Fruit fly (Drosophila melanogaster) whole organism, prepupa: Measurements from ENCODE around the gene CG42716.

ENCODE experiments used
- Blimp-1 ChIP-seq: fragments of 200-800 bp; sonication (Bioruptor generic); optimal IDR thresholded peaks from 3 replicates; lab custom pipeline; 2017; ENCODE audit warnings: missing biosample characterization, missing genetic modification characterization, mild to moderate bottlenecking, moderate library complexity, missing genetic modification reagents
- CG10631 ChIP-seq: fragments of 200-800 bp; sonication (Bioruptor generic); optimal IDR thresholded peaks from 2 replicates; lab custom pipeline; 2016; ENCODE audit warnings: missing biosample characterization, missing genetic modification characterization
- CG10669 ChIP-seq: fragments of 200-800 bp; sonication (Bioruptor generic); optimal IDR thresholded peaks from 3 replicates; lab custom pipeline; 2018; ENCODE audit warnings: missing biosample characterization, mild to moderate bottlenecking, missing genetic modification characterization, moderate library complexity
- CG11294 ChIP-seq: fragments of 200-800 bp; sonication (Bioruptor generic); IDR thresholded peaks from 2 replicates; pipeline ENCODE4 v1.3.6; 2022; ENCODE audit warnings: missing biosample characterization, missing genetic modification characterization
- CG15336 ChIP-seq: fragments of 200-800 bp; sonication (Bioruptor generic); IDR thresholded peaks from 2 replicates; pipeline ENCODE4 v1.3.6; 2022; ENCODE audit warnings: missing biosample characterization, missing genetic modification characterization
- CG1621 ChIP-seq: fragments of 200-800 bp; sonication (Bioruptor generic); optimal IDR thresholded peaks from 3 replicates; lab custom pipeline; 2018; ENCODE audit warnings: missing biosample characterization, mild to moderate bottlenecking, missing genetic modification characterization
- CG16779 ChIP-seq: fragments of 200-800 bp; sonication (Bioruptor generic); optimal IDR thresholded peaks from 3 replicates; lab custom pipeline; 2017; ENCODE audit warnings: missing biosample characterization, mild to moderate bottlenecking, missing genetic modification characterization
- CG3032 ChIP-seq: fragments of 200-800 bp; optimal IDR thresholded peaks from 2 replicates; lab custom pipeline; 2019; ENCODE audit warnings: missing biosample characterization, mild to moderate bottlenecking, missing genetic modification characterization, moderate library complexity
- CG32006 ChIP-seq: fragments of 200-800 bp; sonication (Bioruptor generic); optimal IDR thresholded peaks from 3 replicates; lab custom pipeline; 2017; ENCODE audit warnings: missing biosample characterization, mild to moderate bottlenecking, missing genetic modification characterization
- CG3919 ChIP-seq: fragments of 200-800 bp; sonication (Bioruptor generic); optimal IDR thresholded peaks from 3 replicates; lab custom pipeline; 2016; ENCODE audit warnings: missing biosample characterization, missing genetic modification characterization
- CG6792 ChIP-seq: fragments of 200-800 bp; sonication (Bioruptor generic); optimal IDR thresholded peaks from 3 replicates; lab custom pipeline; 2016; ENCODE audit warnings: missing biosample characterization, missing genetic modification characterization
- CG6854 ChIP-seq: fragments of 200-800 bp; sonication (Bioruptor generic); optimal IDR thresholded peaks from 2 replicates; lab custom pipeline; 2017; ENCODE audit warnings: missing biosample characterization, mild to moderate bottlenecking, missing genetic modification characterization
- CG7368 ChIP-seq: fragments of 200-800 bp; sonication (Bioruptor generic); optimal IDR thresholded peaks from 3 replicates; lab custom pipeline; 2016; ENCODE audit warnings: missing biosample characterization, missing genetic modification characterization
- CG8319 ChIP-seq: fragments of 200-800 bp; sonication (Bioruptor generic); optimal IDR thresholded peaks from 3 replicates; lab custom pipeline; 2016; ENCODE audit warnings: missing biosample characterization, missing genetic modification characterization
- CG9139 ChIP-seq: fragments of 200-800 bp; sonication (Bioruptor generic); optimal IDR thresholded peaks from 3 replicates; lab custom pipeline; 2017; ENCODE audit warnings: missing biosample characterization, mild to moderate bottlenecking, missing genetic modification characterization
- Eip78C ChIP-seq: fragments of 200-800 bp; sonication (Bioruptor generic); peaks from one replicate; lab custom pipeline; 2016; ENCODE audit warnings: missing biosample characterization, missing genetic modification characterization
- Eip93F ChIP-seq: fragments of 200-800 bp; sonication (Bioruptor generic); optimal IDR thresholded peaks from 2 replicates; lab custom pipeline; 2016; ENCODE audit warnings: missing biosample characterization, mild to moderate bottlenecking, missing genetic modification characterization
- Ets21C ChIP-seq: fragments of 200-800 bp; sonication (Bioruptor generic); optimal IDR thresholded peaks from 3 replicates; lab custom pipeline; 2016; ENCODE audit warnings: missing biosample characterization, missing genetic modification characterization
- Hr38 ChIP-seq: sonication (Bioruptor generic); optimal IDR thresholded peaks from 2 replicates; lab custom pipeline; 2016; ENCODE audit warnings: missing biosample characterization, missing genetic modification characterization
- Hr39 ChIP-seq: fragments of 200-800 bp; sonication (Bioruptor generic); optimal IDR thresholded peaks from 2 replicates; lab custom pipeline; 2016; ENCODE audit warnings: missing biosample characterization, missing genetic modification characterization
- Hr4 ChIP-seq: fragments of 200-800 bp; sonication (Bioruptor generic); optimal IDR thresholded peaks from 3 replicates; lab custom pipeline; 2016; ENCODE audit warnings: missing biosample characterization, missing genetic modification characterization
- Lpt ChIP-seq: fragments of 200-800 bp; sonication (Bioruptor generic); optimal IDR thresholded peaks from 3 replicates; lab custom pipeline; 2016; ENCODE audit warnings: missing biosample characterization, missing genetic modification characterization
- Met ChIP-seq: fragments of 200-800 bp; sonication (Bioruptor generic); optimal IDR thresholded peaks from 3 replicates; lab custom pipeline; 2016; ENCODE audit warnings: missing biosample characterization, missing genetic modification characterization
- OdsH ChIP-seq: fragments of 200-800 bp; sonication (Bioruptor generic); optimal IDR thresholded peaks from 3 replicates; lab custom pipeline; 2016; ENCODE audit warnings: missing biosample characterization, missing genetic modification characterization
- Smox ChIP-seq: fragments of 200-800 bp; sonication (Bioruptor generic); optimal IDR thresholded peaks from 3 replicates; lab custom pipeline; 2016; ENCODE audit warnings: missing biosample characterization, missing genetic modification characterization
- Sox102F ChIP-seq: fragments of 200-800 bp; sonication (Bioruptor generic); optimal IDR thresholded peaks from 2 replicates; lab custom pipeline; 2016; ENCODE audit warnings: missing biosample characterization, mild to moderate bottlenecking, missing genetic modification characterization
- Sox14 ChIP-seq: fragments of 200-800 bp; sonication (Bioruptor generic); optimal IDR thresholded peaks from 3 replicates; lab custom pipeline; 2016; ENCODE audit warnings: missing biosample characterization, missing genetic modification characterization
- Sox15 ChIP-seq: fragments of 200-800 bp; sonication (Bioruptor generic); optimal IDR thresholded peaks from 3 replicates; lab custom pipeline; 2016; ENCODE audit warnings: missing biosample characterization, missing genetic modification characterization
- achi ChIP-seq: fragments of 200-800 bp; sonication (Bioruptor generic); optimal IDR thresholded peaks from 3 replicates; lab custom pipeline; 2016; ENCODE audit warnings: missing biosample characterization, missing genetic modification characterization
- acj6 ChIP-seq: fragments of 200-800 bp; sonication (Bioruptor generic); optimal IDR thresholded peaks from 3 replicates; lab custom pipeline; 2016; ENCODE audit warnings: missing biosample characterization, missing genetic modification characterization
- cyc ChIP-seq: fragments of 200-800 bp; sonication (Bioruptor generic); optimal IDR thresholded peaks from 3 replicates; lab custom pipeline; 2016; ENCODE audit warnings: missing biosample characterization, missing genetic modification characterization
- dsx ChIP-seq: fragments of 200-800 bp; optimal IDR thresholded peaks from 3 replicates; lab custom pipeline; 2019; ENCODE audit warnings: missing biosample characterization, mild to moderate bottlenecking, missing genetic modification characterization, moderate library complexity; ENCODE audit not compliant: poor library complexity, severe bottlenecking
- eg ChIP-seq: fragments of 200-800 bp; sonication (Bioruptor generic); IDR thresholded peaks from 3 replicates; pipeline ENCODE4 v1.3.6; 2022; ENCODE audit warnings: missing biosample characterization, missing genetic modification characterization
- esn ChIP-seq: fragments of 200-800 bp; sonication (Bioruptor generic); optimal IDR thresholded peaks from 2 replicates; lab custom pipeline; 2016; ENCODE audit warnings: missing biosample characterization, mild to moderate bottlenecking, missing genetic modification characterization, moderate library complexity
- fd59A ChIP-seq: fragments of 200-800 bp; sonication (Bioruptor generic); optimal IDR thresholded peaks from 2 replicates; lab custom pipeline; 2017; ENCODE audit warnings: missing biosample characterization, mild to moderate bottlenecking, missing genetic modification characterization, missing genetic modification reagents
- fkh ChIP-seq: fragments of 200-800 bp; sonication (Bioruptor generic); optimal IDR thresholded peaks from 3 replicates; lab custom pipeline; 2017; ENCODE audit warnings: missing biosample characterization, mild to moderate bottlenecking, missing genetic modification characterization, moderate library complexity
- lz ChIP-seq: fragments of 200-800 bp; sonication (Bioruptor generic); optimal IDR thresholded peaks from 3 replicates; lab custom pipeline; 2016; ENCODE audit warnings: missing biosample characterization, missing genetic modification characterization
- net ChIP-seq: fragments of 200-800 bp; sonication (Bioruptor generic); optimal IDR thresholded peaks from 3 replicates; lab custom pipeline; 2016; ENCODE audit warnings: missing biosample characterization, missing genetic modification characterization
- salr ChIP-seq, 2 experiments: fragments of 200-800 bp; sonication (Bioruptor generic); optimal IDR thresholded peaks; 3 replicates each; lab custom pipeline; 2016 to 2018; ENCODE audit warnings: missing biosample characterization in 2 of 2, missing genetic modification characterization in 2 of 2, mild to moderate bottlenecking in 1 of 2
- spab ChIP-seq: fragments of 200-800 bp; sonication (Bioruptor generic); optimal IDR thresholded peaks from 2 replicates; lab custom pipeline; 2017; ENCODE audit warnings: missing biosample characterization, mild to moderate bottlenecking, missing genetic modification characterization, missing genetic modification reagents
- ss ChIP-seq, 2 experiments: fragments of 200-800 bp; sonication (Bioruptor generic); optimal IDR thresholded peaks; 2 replicates in 1 of 2; 3 replicates in 1 of 2; lab custom pipeline; 2017 to 2018; ENCODE audit warnings: mild to moderate bottlenecking in 2 of 2, missing biosample characterization in 2 of 2, missing genetic modification characterization in 2 of 2, moderate library complexity in 1 of 2
- svp ChIP-seq: fragments of 200-800 bp; sonication (Bioruptor generic); peaks from one replicate; lab custom pipeline; 2016; ENCODE audit warnings: missing biosample characterization, missing genetic modification characterization
- vri ChIP-seq: fragments of 200-800 bp; sonication (Bioruptor generic); optimal IDR thresholded peaks from 3 replicates; lab custom pipeline; 2016; ENCODE audit warnings: missing biosample characterization, mild to moderate bottlenecking, missing genetic modification characterization

The CG42716 gene

DNA sequence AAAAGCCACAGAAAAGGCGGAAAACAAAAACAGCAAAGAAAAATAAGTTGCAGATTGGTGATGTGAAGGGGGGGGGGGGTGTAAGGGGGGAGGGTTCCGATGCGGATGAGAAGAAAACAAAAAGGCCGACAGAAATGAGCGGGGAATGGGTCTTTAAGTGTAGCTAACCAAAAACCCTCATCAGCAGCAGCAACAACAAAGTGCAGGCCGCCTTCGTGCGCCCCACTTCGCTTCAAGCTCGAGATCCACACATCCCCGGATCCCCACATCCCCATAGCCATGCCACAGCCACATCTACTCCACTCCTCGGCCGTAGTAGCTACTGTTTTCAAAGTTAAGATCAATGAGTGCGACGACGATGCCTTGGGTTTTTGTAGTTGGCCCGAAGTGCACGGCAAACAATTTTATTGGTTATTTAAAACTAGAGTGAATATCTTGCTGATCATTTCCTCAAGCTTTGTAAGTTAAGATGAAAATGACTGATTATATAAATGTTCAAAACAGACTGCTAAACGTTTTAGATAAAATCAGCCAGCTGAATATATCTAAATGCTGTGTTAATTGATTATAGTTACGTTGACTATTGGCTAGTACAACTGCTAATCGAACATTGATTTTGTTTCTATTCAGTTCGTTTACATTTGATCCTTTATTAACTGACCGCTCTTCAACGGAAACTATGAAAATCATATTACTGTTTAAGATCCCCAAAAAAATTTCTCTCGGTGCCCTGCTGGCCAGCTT lies 9.1 kb upstream of the CG42716 start (continued):
- TF ChIP-seq CG11294 (GFP tag; lab: Robert Waterston, UW) (no peak), spab (GFP tag; lab: Kevin White, UChicago) (peak; percentile 65), Smox (GFP tag; lab: Kevin White, UChicago) (peak; percentile 63), CG6792 (GFP tag; lab: Kevin White, UChicago) (peak; percentile 66), Met (GFP tag; lab: Kevin White, UChicago) (peak; percentile 77), Hr38 (GFP tag; lab: Kevin White, UChicago) (no peak), CG8319 (GFP tag; lab: Kevin White, UChicago) (peak; percentile 28), eg (no peak), OdsH (GFP tag; lab: Kevin White, UChicago) (peak; percentile 65), vri (GFP tag; lab: Kevin White, UChicago) (peak; percentile 18), CG6854 (no peak), CG3919 (GFP tag; lab: Kevin White, UChicago) (peak; percentile 57), fd59A (GFP tag; lab: Kevin White, UChicago) (peak; percentile 50), salr (GFP tag; optimal IDR thresholded peaks at IDR 0.05; lab: Kevin White, UChicago) (peak; percentile 1 to 60), CG7368 (GFP tag; lab: Kevin White, UChicago) (peak; percentile 17), CG3032 (peak; percentile 64), CG9139 (GFP tag; lab: Kevin White, UChicago) (no peak), Hr4 (peak; percentile 65), Eip78C (GFP tag; lab: Kevin White, UChicago) (peak; percentile 94), Blimp-1 (GFP tag; lab: Kevin White, UChicago) (peak; percentile 8), achi (GFP tag; lab: Kevin White, UChicago) (peak; percentile 55)
- TF ChIP-seq, all 60 proteins: peak for 47

DNA sequence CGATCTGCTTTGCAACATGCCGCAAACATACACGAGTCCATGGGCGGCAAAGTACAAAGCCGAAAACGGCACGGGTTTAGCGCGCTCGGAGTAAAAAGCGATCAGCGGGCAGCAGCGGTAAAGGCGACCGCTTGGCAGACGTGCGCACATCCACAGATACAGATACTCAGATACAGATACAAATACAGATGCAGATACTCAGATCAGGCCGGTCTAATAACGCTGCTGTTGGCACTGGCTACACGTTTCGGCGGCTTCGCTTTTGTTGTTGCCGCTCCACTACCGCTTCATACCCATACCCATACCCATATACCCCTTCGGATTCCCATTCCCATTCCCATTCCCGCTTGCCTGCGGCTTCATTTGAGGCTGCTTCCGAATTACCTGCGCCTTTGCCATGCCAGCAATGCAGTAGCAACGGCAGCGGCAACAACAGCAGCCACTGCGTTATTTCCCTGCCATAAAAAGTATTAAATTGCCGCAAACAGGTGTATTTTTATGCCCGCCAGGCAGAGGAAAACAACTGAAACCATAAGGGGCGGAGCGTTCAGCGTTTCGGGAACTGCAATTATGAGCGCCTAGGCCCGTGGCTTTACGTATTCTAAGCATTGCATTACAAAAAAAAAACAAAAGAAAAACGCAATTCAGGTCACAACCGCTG lies 8.4 kb upstream of the CG42716 start:
- peak; percentile 13 for TF ChIP-seq esn
- peak; percentile 32 for TF ChIP-seq svp (GFP tag; lab: Kevin White, UChicago)
- no peak for TF ChIP-seq CG10631 (GFP tag; lab: Kevin White, UChicago)
- TF ChIP-seq CG15336, result no peak

- no peak for TF ChIP-seq Hr38 (GFP tag; lab: Kevin White, UChicago)
- TF ChIP-seq OdsH (GFP tag; lab: Kevin White, UChicago), result peak; percentile 6
- TF ChIP-seq CG9139 (GFP tag; lab: Kevin White, UChicago), result peak; percentile 51
- no peak for TF ChIP-seq Blimp-1 (GFP tag; lab: Kevin White, UChicago)
- TF ChIP-seq CG3032, result no peak
- TF ChIP-seq CG32006 (GFP tag; lab: Kevin White, UChicago), result peak; percentile 9
- TF ChIP-seq CG16779 (tag; lab: Kevin White, UChicago), result peak; percentile 58
- TF ChIP-seq dsx (GFP tag; lab: Kevin White, UChicago), result no peak
- TF ChIP-seq CG3919 (GFP tag; lab: Kevin White, UChicago), result peak; percentile 46
- peak; percentile 41 to 62 for TF ChIP-seq ss (GFP tag; optimal IDR thresholded peaks at IDR 0.05; lab: Kevin White, UChicago)
- TF ChIP-seq net (GFP tag; lab: Kevin White, UChicago), result peak; percentile 42
- TF ChIP-seq Sox102F (GFP tag; lab: Kevin White, UChicago), result no peak
- peak; percentile 11 for TF ChIP-seq Sox14
- no peak for TF ChIP-seq Hr39 (GFP tag; lab: Kevin White, UChicago)
- TF ChIP-seq Sox15 (GFP tag; lab: Kevin White, UChicago), result no peak
- no peak for TF ChIP-seq Eip93F
- peak; percentile 13 for TF ChIP-seq vri (GFP tag; lab: Kevin White, UChicago)
- no peak for TF ChIP-seq Ets21C
- no peak for TF ChIP-seq Lpt
- no peak for TF ChIP-seq cyc (GFP tag; lab: Kevin White, UChicago)
- peak; percentile 31 for TF ChIP-seq acj6 (GFP tag; lab: Kevin White, UChicago)
- no peak for TF ChIP-seq lz (GFP tag; lab: Kevin White, UChicago)
- TF ChIP-seq fd59A (GFP tag; lab: Kevin White, UChicago), result no peak
- peak; percentile 32 for TF ChIP-seq CG1621
- TF ChIP-seq svp (GFP tag; lab: Kevin White, UChicago), result peak; percentile 29
- no peak for TF ChIP-seq CG15336
- peak; percentile 79 for TF ChIP-seq Eip78C (GFP tag; lab: Kevin White, UChicago)
- peak; percentile 28 for TF ChIP-seq CG10631 (GFP tag; lab: Kevin White, UChicago)
- peak; percentile 99 for TF ChIP-seq fkh (GFP tag; lab: Kevin White, UChicago)
- peak; percentile 45 for TF ChIP-seq CG10669
Observed at dm6 chr3L:16026065-16026789, 7.4 kb upstream of the CG42716 start.
